Worm (Caenorhabditis elegans) whole organism, L2 larva: ENCODE data around the gene zfp-2.

ENCODE experiments used
- C34F6.9 ChIP-seq: fragments of 150-350 bp; optimal IDR thresholded peaks from 2 replicates; lab custom pipeline; 2014; ENCODE audit warnings: missing biosample characterization, missing genetic modification characterization
- F13H6.1 ChIP-seq: sonication (generic microtip); optimal IDR thresholded peaks from 2 replicates; lab custom pipeline; 2016; ENCODE audit warnings: missing genetic modification characterization, missing compliant biosample characterization
- R02D3.7 ChIP-seq: fragments of 150-350 bp; optimal IDR thresholded peaks from 2 replicates; lab custom pipeline; 2014; ENCODE audit warnings: missing biosample characterization, missing genetic modification characterization
- Y55F3AM.14 ChIP-seq: fragments of 200-800 bp; sonication (Bioruptor generic); optimal IDR thresholded peaks from 2 replicates; lab custom pipeline; 2018; ENCODE audit warnings: mild to moderate bottlenecking, missing genetic modification characterization, missing compliant biosample characterization
- ZK546.5 ChIP-seq: sonication (generic microtip); optimal IDR thresholded peaks from 2 replicates; lab custom pipeline; 2017; ENCODE audit warnings: missing biosample characterization, missing genetic modification characterization
- alr-1 ChIP-seq: fragments of 150-350 bp; optimal IDR thresholded peaks from 2 replicates; lab custom pipeline; 2014; ENCODE audit warnings: missing biosample characterization, missing genetic modification characterization
- aly-2 ChIP-seq: fragments of 150-350 bp; optimal IDR thresholded peaks from 2 replicates; lab custom pipeline; 2014; ENCODE audit warnings: missing biosample characterization, missing genetic modification characterization
- ama-1 ChIP-seq: fragments of 150-350 bp; optimal IDR thresholded peaks from 2 replicates; lab custom pipeline; 2018; ENCODE audit warnings: inconsistent platforms
- blmp-1 ChIP-seq: sonication (generic microtip); optimal IDR thresholded peaks from 2 replicates; lab custom pipeline; 2017; ENCODE audit warnings: missing genetic modification characterization, mild to moderate bottlenecking, missing compliant biosample characterization, antibody characterized with exemption, moderate library complexity; ENCODE audit not compliant: insufficient read depth
- ceh-16 ChIP-seq: fragments of 150-350 bp; optimal IDR thresholded peaks from 2 replicates; lab custom pipeline; 2014; ENCODE audit warnings: missing biosample characterization, missing genetic modification characterization
- ceh-82 ChIP-seq: fragments of 150-350 bp; optimal IDR thresholded peaks from 2 replicates; lab custom pipeline; 2014; ENCODE audit warnings: missing biosample characterization, missing genetic modification characterization
- crh-2 ChIP-seq: sonication (generic microtip); optimal IDR thresholded peaks from 2 replicates; lab custom pipeline; 2017; ENCODE audit warnings: missing biosample characterization, missing genetic modification characterization
- dmd-4 ChIP-seq: sonication (generic microtip); optimal IDR thresholded peaks from 2 replicates; lab custom pipeline; 2017; ENCODE audit warnings: missing biosample characterization, missing genetic modification characterization
- egl-27 ChIP-seq: sonication (generic microtip); optimal IDR thresholded peaks from 3 replicates; lab custom pipeline; 2017; ENCODE audit warnings: missing biosample characterization, missing genetic modification reagents, missing genetic modification characterization
- elt-1 ChIP-seq: fragments of 150-350 bp; optimal IDR thresholded peaks from 2 replicates; lab custom pipeline; 2014; ENCODE audit warnings: missing biosample characterization, missing genetic modification characterization
- elt-3 ChIP-seq: sonication (generic microtip); optimal IDR thresholded peaks from 2 replicates; lab custom pipeline; 2017; ENCODE audit warnings: missing biosample characterization, missing genetic modification characterization
- fos-1 ChIP-seq: fragments of 150-350 bp; optimal IDR thresholded peaks from 2 replicates; lab custom pipeline; 2014; ENCODE audit warnings: missing biosample characterization, missing genetic modification characterization
- gmeb-1 ChIP-seq: fragments of 150-350 bp; optimal IDR thresholded peaks from 2 replicates; lab custom pipeline; 2014; ENCODE audit warnings: missing biosample characterization, missing genetic modification characterization
- lin-11 ChIP-seq: fragments of 150-350 bp; sonication (generic microtip); optimal IDR thresholded peaks from 2 replicates; lab custom pipeline; 2014; ENCODE audit warnings: missing biosample characterization, missing genetic modification characterization, inconsistent platforms, mixed read lengths
- lin-13 ChIP-seq: fragments of 150-350 bp; optimal IDR thresholded peaks from 2 replicates; lab custom pipeline; 2014; ENCODE audit warnings: missing biosample characterization, missing genetic modification reagents, missing genetic modification characterization
- lin-39 ChIP-seq: fragments of 150-350 bp; optimal IDR thresholded peaks from 2 replicates; lab custom pipeline; 2014; ENCODE audit warnings: missing biosample characterization, missing genetic modification reagents, missing genetic modification characterization
- lsy-2 ChIP-seq, 2 experiments: fragments of 150-350 bp in 1 of 2; sonication (generic microtip) in 1 of 2; optimal IDR thresholded peaks; 2 replicates each; lab custom pipeline; 2014 to 2017; ENCODE audit warnings: missing biosample characterization in 2 of 2, missing genetic modification characterization in 2 of 2
- mab-5 ChIP-seq: fragments of 150-350 bp; optimal IDR thresholded peaks from 2 replicates; lab custom pipeline; 2014; ENCODE audit warnings: missing biosample characterization, missing genetic modification characterization
- mbf-1 ChIP-seq: sonication (generic microtip); optimal IDR thresholded peaks from 2 replicates; lab custom pipeline; 2017; ENCODE audit warnings: missing biosample characterization, missing genetic modification characterization
- mdl-1 ChIP-seq, 2 experiments: fragments of 150-350 bp in 1 of 2; sonication (generic microtip) in 1 of 2; optimal IDR thresholded peaks; 2 replicates each; lab custom pipeline; 2017; ENCODE audit warnings: missing biosample characterization in 2 of 2, missing genetic modification characterization in 2 of 2
- nhr-10 ChIP-seq: sonication (generic microtip); optimal IDR thresholded peaks from 2 replicates; lab custom pipeline; 2017; ENCODE audit warnings: missing biosample characterization, missing genetic modification characterization
- nhr-11 ChIP-seq: fragments of 150-350 bp; optimal IDR thresholded peaks from 2 replicates; lab custom pipeline; 2014; ENCODE audit warnings: missing biosample characterization, missing genetic modification characterization
- nhr-12 ChIP-seq: fragments of 150-350 bp; optimal IDR thresholded peaks from 2 replicates; lab custom pipeline; 2014; ENCODE audit warnings: missing biosample characterization, missing genetic modification characterization
- nhr-129 ChIP-seq: fragments of 150-350 bp; optimal IDR thresholded peaks from 2 replicates; lab custom pipeline; 2014; ENCODE audit warnings: missing biosample characterization, missing genetic modification characterization
- nhr-21 ChIP-seq: fragments of 150-350 bp; optimal IDR thresholded peaks from 2 replicates; lab custom pipeline; 2014; ENCODE audit warnings: missing biosample characterization, missing genetic modification characterization
- nhr-23 ChIP-seq: fragments of 150-350 bp; optimal IDR thresholded peaks from 2 replicates; lab custom pipeline; 2014; ENCODE audit warnings: missing biosample characterization, missing genetic modification reagents, missing genetic modification characterization
- nhr-237 ChIP-seq: fragments of 150-350 bp; optimal IDR thresholded peaks from 2 replicates; lab custom pipeline; 2014; ENCODE audit warnings: missing biosample characterization, missing genetic modification characterization
- nhr-25 ChIP-seq: fragments of 150-350 bp; sonication (generic microtip); optimal IDR thresholded peaks from 3 replicates; lab custom pipeline; 2014; ENCODE audit warnings: missing biosample characterization, missing genetic modification characterization
- nhr-6 ChIP-seq: fragments of 150-350 bp; optimal IDR thresholded peaks from 2 replicates; lab custom pipeline; 2014; ENCODE audit warnings: missing biosample characterization, missing genetic modification characterization
- nhr-77 ChIP-seq: fragments of 150-350 bp; optimal IDR thresholded peaks from 2 replicates; lab custom pipeline; 2014; ENCODE audit warnings: missing biosample characterization, missing genetic modification characterization
- peb-1 ChIP-seq: fragments of 150-350 bp; optimal IDR thresholded peaks from 2 replicates; lab custom pipeline; 2014; ENCODE audit warnings: missing biosample characterization, missing genetic modification characterization
- sem-4 ChIP-seq: fragments of 150-350 bp; optimal IDR thresholded peaks from 2 replicates; lab custom pipeline; 2014; ENCODE audit warnings: missing biosample characterization, missing genetic modification reagents, missing genetic modification characterization
- skn-1 ChIP-seq: sonication (generic microtip); optimal IDR thresholded peaks from 2 replicates; lab custom pipeline; 2017; ENCODE audit warnings: missing biosample characterization, missing genetic modification characterization
- sma-3 ChIP-seq: sonication (generic microtip); optimal IDR thresholded peaks from 2 replicates; lab custom pipeline; 2016; ENCODE audit warnings: missing genetic modification reagents, missing genetic modification characterization, missing compliant biosample characterization
- sma-9 ChIP-seq, 2 experiments: fragments of 150-350 bp in 1 of 2; sonication (generic microtip) in 1 of 2; optimal IDR thresholded peaks; 2 replicates each; lab custom pipeline; 2014 to 2016; ENCODE audit warnings: missing genetic modification characterization in 2 of 2, mild to moderate bottlenecking in 1 of 2, missing biosample characterization in 1 of 2, missing compliant biosample characterization in 1 of 2, missing genetic modification reagents in 1 of 2, moderate library complexity in 1 of 2
- snpc-4 ChIP-seq: fragments of 150-350 bp; optimal IDR thresholded peaks from 2 replicates; lab custom pipeline; 2014; ENCODE audit warnings: missing biosample characterization, missing genetic modification characterization
- unc-39 ChIP-seq: fragments of 150-350 bp; optimal IDR thresholded peaks from 2 replicates; lab custom pipeline; 2014; ENCODE audit warnings: missing biosample characterization, missing genetic modification characterization
- unc-55 ChIP-seq: fragments of 150-350 bp; sonication (generic microtip); optimal IDR thresholded peaks from 3 replicates; lab custom pipeline; 2014; ENCODE audit warnings: missing biosample characterization, missing genetic modification reagents, missing genetic modification characterization
- unc-62 ChIP-seq: fragments of 150-350 bp; optimal IDR thresholded peaks from 2 replicates; lab custom pipeline; 2014; ENCODE audit warnings: missing biosample characterization, missing genetic modification reagents, missing genetic modification characterization
- zag-1 ChIP-seq: fragments of 150-350 bp; optimal IDR thresholded peaks from 2 replicates; lab custom pipeline; 2014; ENCODE audit warnings: missing biosample characterization, missing genetic modification characterization
- ztf-1 ChIP-seq: fragments of 200-800 bp; sonication (Bioruptor generic); conservative IDR thresholded peaks from 2 replicates; pipeline ENCODE4 v1.3.6; 2022; ENCODE audit warnings: missing genetic modification characterization, missing compliant biosample characterization
- ztf-11 ChIP-seq: sonication (generic microtip); optimal IDR thresholded peaks from 2 replicates; lab custom pipeline; 2017; ENCODE audit warnings: missing biosample characterization, missing genetic modification characterization
- ztf-4 ChIP-seq: fragments of 150-350 bp; optimal IDR thresholded peaks from 2 replicates; lab custom pipeline; 2014; ENCODE audit warnings: missing biosample characterization, missing genetic modification characterization

Gene zfp-2

DNA sequence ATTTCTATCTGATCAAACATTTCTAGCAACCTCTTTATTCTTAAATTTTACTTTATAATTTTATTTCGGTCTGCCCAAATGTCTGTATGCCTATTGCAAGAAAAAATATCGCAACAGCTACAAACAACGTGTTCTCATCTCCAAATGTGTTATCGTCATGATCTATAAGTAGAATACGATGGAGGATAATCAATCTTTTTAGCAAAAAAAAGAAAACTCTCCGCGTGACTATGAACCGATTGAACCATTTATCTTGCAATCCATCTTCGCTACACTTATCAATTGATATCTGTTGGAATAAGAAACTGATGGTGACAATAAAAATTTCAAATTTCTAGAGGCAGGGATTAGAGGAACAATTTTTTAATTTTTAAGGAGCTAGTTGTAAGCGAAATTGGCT, 48.5 kb downstream of the zfp-2 start:
- TF ChIP-seq alr-1 (tag; lab: Kevin White, UChicago) (no peak), Y55F3AM.14 (GFP tag; lab: Kevin White, UChicago) (no peak), nhr-237 (no peak), lin-39 (no peak), nhr-25 (peak; percentile 57), ceh-16 (tag; lab: Kevin White, UChicago) (peak; percentile 49), ZK546.5 (tag; lab: Kevin White, UChicago) (no peak), sma-3 (GFP tag; lab: Kevin White, UChicago) (no peak), mbf-1 (tag; lab: Kevin White, UChicago) (no peak), skn-1 (no peak), peb-1 (tag; lab: Kevin White, UChicago) (no peak), nhr-10 (no peak), sem-4 (tag; lab: Kevin White, UChicago) (no peak), dmd-4 (no peak), nhr-21 (tag; lab: Kevin White, UChicago) (peak; percentile 54), F13H6.1 (no peak), elt-1 (tag; lab: Kevin White, UChicago) (no peak), crh-2 (tag; lab: Kevin White, UChicago) (no peak), zag-1 (tag; lab: Kevin White, UChicago) (no peak), nhr-11 (no peak), ama-1 (lab: Kevin White, UChicago) (no peak), nhr-6 (no peak), lin-11 (no peak), fos-1 (no peak), mdl-1 (tag; optimal IDR thresholded peaks at IDR 0.05; lab: Kevin White, UChicago) (peak in 1 of 2 experiments; percentile 4), sma-9 (GFP tag; optimal IDR thresholded peaks at IDR 0.05; lab: Kevin White, UChicago) (peak; percentile 87), sma-9 (tag; optimal IDR thresholded peaks at IDR 0.05; lab: Kevin White, UChicago) (no peak), R02D3.7 (tag; lab: Kevin White, UChicago) (no peak), unc-55 (GFP tag; lab: Kevin White, UChicago) (no peak), nhr-129 (tag; lab: Kevin White, UChicago) (no peak), nhr-23 (tag; lab: Kevin White, UChicago) (no peak), ztf-4 (no peak), unc-39 (no peak), elt-3 (tag; lab: Kevin White, UChicago) (no peak), nhr-77 (tag; lab: Kevin White, UChicago) (no peak), mab-5 (tag; lab: Kevin White, UChicago) (no peak), nhr-12 (tag; lab: Kevin White, UChicago) (no peak), lsy-2 (tag; optimal IDR thresholded peaks at IDR 0.05; lab: Kevin White, UChicago) (no peak), egl-27 (tag; lab: Kevin White, UChicago) (no peak), aly-2 (tag; lab: Kevin White, UChicago) (no peak), lin-13 (GFP tag; lab: Kevin White, UChicago) (no peak), snpc-4 (no peak), ceh-82 (tag; lab: Kevin White, UChicago) (no peak), blmp-1 (peak; percentile 72), ztf-11 (tag; lab: Kevin White, UChicago) (no peak), gmeb-1 (tag; lab: Kevin White, UChicago) (no peak), unc-62 (GFP tag; lab: Kevin White, UChicago) (no peak), ztf-1 (GFP tag; lab: Robert Waterston, UW) (no peak), C34F6.9 (tag; lab: Kevin White, UChicago) (peak; percentile 6)
